Worm (Caenorhabditis elegans) whole organism, L1 larva: ENCODE data around the gene K03H1.7.

ENCODE experiments used
- blmp-1 ChIP-seq: fragments of 150-350 bp; optimal IDR thresholded peaks from 2 replicates; lab custom pipeline; 2014; ENCODE audit warnings: missing biosample characterization, missing genetic modification characterization
- mep-1 ChIP-seq: fragments of 150-350 bp; optimal IDR thresholded peaks from 2 replicates; lab custom pipeline; 2014; ENCODE audit warnings: missing biosample characterization, missing genetic modification characterization

- TF ChIP-seq blmp-1 (no peak), mep-1 (tag; lab: Kevin White, UChicago) (no peak)
Measured at ce11 chrIII:9950244-9950643, 3.0 kb downstream of the K03H1.7 start, which contains the start of gene K03H1.13.
